Worm (Caenorhabditis elegans) whole organism, early embryonic: ENCODE measurements around the gene R10E9.4.

ENCODE experiments used
- F13C5.2 ChIP-seq: sonication (generic microtip); optimal IDR thresholded peaks from 2 replicates; lab custom pipeline; 2017; ENCODE audit warnings: mild to moderate bottlenecking, missing genetic modification characterization, inconsistent platforms, missing compliant biosample characterization
- ama-1 ChIP-seq: fragments of 150-350 bp; optimal IDR thresholded peaks from 2 replicates; lab custom pipeline; 2014
- ets-7 ChIP-seq: sonication (generic microtip); optimal IDR thresholded peaks from 2 replicates; lab custom pipeline; 2016; ENCODE audit warnings: missing genotype, missing genetic modification characterization, missing compliant biosample characterization
- scrt-1 ChIP-seq: fragments of 200-800 bp; sonication (Bioruptor generic); IDR thresholded peaks from 2 replicates; pipeline ENCODE4 v1.3.6; 2022; ENCODE audit warnings: missing genetic modification characterization, missing compliant biosample characterization
- tbx-37 ChIP-seq: fragments of 200-800 bp; sonication (Bioruptor generic); conservative IDR thresholded peaks from 2 replicates; pipeline ENCODE4 v1.3.6; 2022; ENCODE audit warnings: missing genetic modification reagents, missing genetic modification characterization, missing compliant biosample characterization
- tra-4 ChIP-seq: sonication (generic microtip); optimal IDR thresholded peaks from 2 replicates; lab custom pipeline; 2017; ENCODE audit warnings: missing genetic modification characterization, missing compliant biosample characterization

DNA sequence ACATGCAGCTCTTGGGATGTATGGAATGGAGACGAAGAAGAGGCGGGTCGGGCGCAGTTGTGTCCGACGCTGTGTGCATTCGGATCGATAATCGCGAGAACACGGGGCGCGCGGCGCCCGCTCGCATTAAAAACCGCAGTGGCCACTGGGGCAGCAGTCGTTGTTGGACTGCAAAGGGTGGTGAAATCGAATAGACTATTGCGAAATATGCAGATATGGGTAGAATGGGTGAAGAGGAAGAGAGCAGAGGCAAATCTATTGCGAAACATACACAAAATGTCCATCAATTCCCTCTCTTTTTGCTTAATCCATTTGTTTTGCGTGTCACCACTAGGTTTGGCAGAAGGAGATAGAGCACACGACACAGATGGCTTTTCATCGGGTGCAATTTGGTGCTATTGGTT is 45.5 kb upstream of the R10E9.4 start:
- TF ChIP-seq ets-7 (tag; lab: Kevin White, UChicago), result no peak
- TF ChIP-seq scrt-1 (GFP tag; lab: Robert Waterston, UW), result no peak
- TF ChIP-seq tbx-37 (GFP tag; lab: Robert Waterston, UW), result no peak
- TF ChIP-seq ama-1 (lab: Kevin White, UChicago), result no peak
- no peak for TF ChIP-seq tra-4 (tag; lab: Kevin White, UChicago)
- no peak for TF ChIP-seq F13C5.2 (tag; lab: Kevin White, UChicago)
